Worm (Caenorhabditis elegans) whole organism, young adult: ENCODE measurements around the gene clec-140.
A peak's percentile ranks its signal among the peaks of the same experiment; 100 is the strongest.

Experiments used
- C06A6.2 ChIP-seq: fragments of 200-800 bp; sonication (Bioruptor generic); conservative IDR thresholded peaks from 2 replicates; pipeline ENCODE4 v1.3.6; 2022; ENCODE audit warnings: missing genetic modification characterization, missing compliant biosample characterization
- D2030.7 ChIP-seq: fragments of 200-800 bp; sonication (Bioruptor generic); IDR thresholded peaks from 2 replicates; pipeline ENCODE4 v1.3.6; 2022; ENCODE audit warnings: missing genetic modification reagents, missing genetic modification characterization, missing compliant biosample characterization
- F10E7.11 ChIP-seq: sonication (generic microtip); optimal IDR thresholded peaks from 2 replicates; lab custom pipeline; 2017; ENCODE audit warnings: mild to moderate bottlenecking, missing genetic modification characterization, moderate library complexity, missing compliant biosample characterization
- F49E8.2 ChIP-seq: sonication (generic microtip); optimal IDR thresholded peaks from 3 replicates; lab custom pipeline; 2017; ENCODE audit warnings: missing genetic modification characterization, mild to moderate bottlenecking, missing compliant biosample characterization, antibody characterized with exemption, moderate library complexity; ENCODE audit not compliant: insufficient read depth
- F57A8.1 ChIP-seq: fragments of 200-800 bp; sonication (Bioruptor generic); optimal IDR thresholded peaks from 2 replicates; lab custom pipeline; 2018; ENCODE audit warnings: mild to moderate bottlenecking, missing genetic modification characterization, moderate library complexity, missing compliant biosample characterization
- K11D2.4 ChIP-seq: fragments of 200-800 bp; sonication (Bioruptor generic); IDR thresholded peaks from 2 replicates; pipeline ENCODE4 v1.3.6; 2022; ENCODE audit warnings: missing genetic modification reagents, missing genetic modification characterization, missing compliant biosample characterization
- T07F8.4 ChIP-seq: sonication (generic microtip); optimal IDR thresholded peaks from 2 replicates; lab custom pipeline; 2016; ENCODE audit warnings: mild to moderate bottlenecking, missing genetic modification characterization, moderate library complexity, missing compliant biosample characterization
- Y95B8A.8 ChIP-seq: fragments of 200-800 bp; sonication (Bioruptor generic); IDR thresholded peaks from 2 replicates; pipeline ENCODE4 v1.3.6; 2022; ENCODE audit warnings: missing genetic modification reagents, missing genetic modification characterization, missing compliant biosample characterization
- ZK185.1 ChIP-seq: sonication (generic microtip); optimal IDR thresholded peaks from 2 replicates; lab custom pipeline; 2016; ENCODE audit warnings: mild to moderate bottlenecking, missing genetic modification characterization, missing compliant biosample characterization; ENCODE audit not compliant: poor library complexity, severe bottlenecking
- aptf-2 ChIP-seq: fragments of 200-800 bp; sonication (Bioruptor generic); conservative IDR thresholded peaks from 2 replicates; pipeline ENCODE4 v1.3.6; 2022; ENCODE audit warnings: missing genetic modification reagents, missing genetic modification characterization, missing compliant biosample characterization
- athp-1 ChIP-seq: sonication (generic microtip); optimal IDR thresholded peaks from 2 replicates; lab custom pipeline; 2017; ENCODE audit warnings: mild to moderate bottlenecking, missing genetic modification characterization, missing compliant biosample characterization
- ccch-3 ChIP-seq: fragments of 200-800 bp; sonication (Bioruptor generic); optimal IDR thresholded peaks from 2 replicates; lab custom pipeline; 2018; ENCODE audit warnings: mild to moderate bottlenecking, missing genetic modification characterization, missing compliant biosample characterization
- cebp-1 ChIP-seq, 2 experiments: fragments of 200-800 bp in 1 of 2; sonication (Bioruptor generic) in 1 of 2; sonication (generic microtip) in 1 of 2; IDR thresholded peaks in 1 of 2; optimal IDR thresholded peaks in 1 of 2; 2 replicates each; pipeline versions ENCODE4 v1.3.6 to Lab custom; 2017 to 2022; ENCODE audit warnings: missing compliant biosample characterization in 2 of 2, missing genetic modification characterization in 2 of 2, mild to moderate bottlenecking in 1 of 2, missing genetic modification reagents in 1 of 2, moderate library complexity in 1 of 2
- ceh-100 ChIP-seq: fragments of 200-800 bp; sonication (Bioruptor generic); IDR thresholded peaks from 2 replicates; pipeline ENCODE4 v1.3.6; 2022; ENCODE audit warnings: missing genetic modification reagents, missing genetic modification characterization, missing compliant biosample characterization
- ceh-40 ChIP-seq: fragments of 200-800 bp; sonication (Bioruptor generic); IDR thresholded peaks from 2 replicates; pipeline ENCODE4 v1.3.6; 2022; ENCODE audit warnings: missing genetic modification characterization, missing compliant biosample characterization
- ceh-91 ChIP-seq: fragments of 200-800 bp; sonication (Bioruptor generic); IDR thresholded peaks from 2 replicates; pipeline ENCODE4 v1.3.6; 2022; ENCODE audit warnings: missing genetic modification reagents, missing genetic modification characterization, missing compliant biosample characterization
- chd-7 ChIP-seq: sonication (generic microtip); optimal IDR thresholded peaks from 2 replicates; lab custom pipeline; 2016; ENCODE audit warnings: mild to moderate bottlenecking, missing genetic modification characterization, moderate library complexity, missing compliant biosample characterization
- dox-1 ChIP-seq: fragments of 200-800 bp; sonication (Bioruptor generic); IDR thresholded peaks from 2 replicates; pipeline ENCODE4 v1.3.6; 2022; ENCODE audit warnings: missing genetic modification reagents, missing genetic modification characterization, missing compliant biosample characterization
- dpl-1 ChIP-seq: fragments of 150-350 bp; optimal IDR thresholded peaks from 2 replicates; lab custom pipeline; 2014; ENCODE audit warnings: missing biosample characterization, missing genetic modification reagents, missing genetic modification characterization
- ekl-4 ChIP-seq: fragments of 200-800 bp; sonication (Bioruptor generic); IDR thresholded peaks from 2 replicates; pipeline ENCODE4 v1.3.6; 2022; ENCODE audit warnings: missing genetic modification reagents, missing genetic modification characterization, missing compliant biosample characterization
- fkh-3 ChIP-seq: sonication (generic microtip); optimal IDR thresholded peaks from 2 replicates; lab custom pipeline; 2016; ENCODE audit warnings: mild to moderate bottlenecking, missing genetic modification characterization, missing compliant biosample characterization
- him-1 ChIP-seq: sonication (generic microtip); optimal IDR thresholded peaks from 2 replicates; lab custom pipeline; 2016; ENCODE audit warnings: missing genotype, missing genetic modification reagents, missing genetic modification characterization, missing compliant biosample characterization
- hlh-26 ChIP-seq: fragments of 200-800 bp; sonication (Bioruptor generic); conservative IDR thresholded peaks from 2 replicates; pipeline ENCODE4 v1.3.6; 2022; ENCODE audit warnings: missing genetic modification reagents, missing genetic modification characterization, missing compliant biosample characterization
- hrde-1 ChIP-seq: sonication (generic microtip); optimal IDR thresholded peaks from 2 replicates; lab custom pipeline; 2016; ENCODE audit warnings: missing genetic modification characterization, mild to moderate bottlenecking, missing compliant biosample characterization, moderate library complexity, missing genotype, missing genetic modification reagents, borderline replicate concordance
- madf-3 ChIP-seq: fragments of 200-800 bp; sonication (Bioruptor generic); IDR thresholded peaks from 2 replicates; pipeline ENCODE4 v1.3.6; 2022; ENCODE audit warnings: missing genetic modification reagents, missing genetic modification characterization, missing compliant biosample characterization
- mcd-1 ChIP-seq: fragments of 200-800 bp; sonication (Bioruptor generic); IDR thresholded peaks from 2 replicates; pipeline ENCODE4 v1.3.6; 2022; ENCODE audit warnings: missing genetic modification reagents, missing genetic modification characterization, missing compliant biosample characterization
- mel-28 ChIP-seq: sonication (generic microtip); optimal IDR thresholded peaks from 2 replicates; lab custom pipeline; 2016; ENCODE audit warnings: borderline replicate concordance, mild to moderate bottlenecking, missing genetic modification characterization, missing compliant biosample characterization
- pha-4 ChIP-seq: fragments of 150-350 bp; sonication (generic microtip); optimal IDR thresholded peaks from 2 replicates; lab custom pipeline; 2014; ENCODE audit warnings: missing biosample characterization, missing genetic modification reagents, missing genetic modification characterization
- rec-8 ChIP-seq, 2 experiments: sonication (generic microtip); optimal IDR thresholded peaks; 2 replicates each; lab custom pipeline; 2016; ENCODE audit warnings: mild to moderate bottlenecking in 2 of 2, missing genetic modification characterization in 2 of 2, missing genetic modification reagents in 2 of 2, missing genotype in 2 of 2, missing biosample characterization in 1 of 2, missing compliant biosample characterization in 1 of 2, moderate library complexity in 1 of 2
- snpc-3.4 ChIP-seq: sonication (generic microtip); optimal IDR thresholded peaks from 2 replicates; lab custom pipeline; 2017; ENCODE audit warnings: missing genetic modification characterization, mild to moderate bottlenecking, missing compliant biosample characterization, antibody characterized with exemption, moderate library complexity, missing genotype, missing genetic modification reagents
- snpc-4 ChIP-seq, 5 experiments: fragments of 150-350 bp in 1 of 5; sonication (generic microtip) in 4 of 5; optimal IDR thresholded peaks; 2 replicates each; lab custom pipeline; 2014 to 2018; ENCODE audit warnings: missing genetic modification characterization in 5 of 5, missing biosample characterization in 3 of 5, antibody characterized with exemption in 2 of 5, mild to moderate bottlenecking in 2 of 5, missing compliant biosample characterization in 2 of 5, missing genotype in 2 of 5, moderate library complexity in 2 of 5, missing genetic modification reagents in 1 of 5
- unc-62 ChIP-seq: fragments of 150-350 bp; optimal IDR thresholded peaks from 2 replicates; lab custom pipeline; 2014; ENCODE audit warnings: missing biosample characterization, missing genetic modification reagents, missing genetic modification characterization
- zfh-2 ChIP-seq: fragments of 200-800 bp; sonication (Bioruptor generic); conservative IDR thresholded peaks from 2 replicates; pipeline ENCODE4 v1.3.6; 2022; ENCODE audit warnings: missing genetic modification reagents, missing genetic modification characterization, missing compliant biosample characterization
- ztf-18 ChIP-seq: sonication (generic microtip); optimal IDR thresholded peaks from 2 replicates; lab custom pipeline; 2016; ENCODE audit warnings: missing genotype, mild to moderate bottlenecking, missing genetic modification characterization, missing compliant biosample characterization

Gene clec-140

ce11 chrII:4665359-4665758 lies 7.5 kb upstream of the clec-140 start, which contains the start of gene T05A7.11:
Gene T05A7.11 (minus strand): TSS chrII:4665459.
- TF ChIP-seq mel-28 (no peak), K11D2.4 (no peak), ZK185.1 (tag; lab: Kevin White, UChicago) (no peak), F57A8.1 (GFP tag; lab: Kevin White, UChicago) (no peak), mcd-1 (GFP tag; lab: Robert Waterston, UW) (no peak), C06A6.2 (no peak), F49E8.2 (tag; lab: Kevin White, UChicago) (no peak), hlh-26 (GFP tag; lab: Robert Waterston, UW) (no peak), ceh-40 (GFP tag; lab: Robert Waterston, UW) (no peak), hrde-1 (no peak), athp-1 (tag; lab: Kevin White, UChicago) (no peak), ekl-4 (GFP tag; lab: Robert Waterston, UW) (no peak), cebp-1 (GFP tag; IDR thresholded peaks at IDR 0.05; lab: Robert Waterston, UW) (no peak), cebp-1 (tag; optimal IDR thresholded peaks at IDR 0.05; lab: Kevin White, UChicago) (no peak), D2030.7 (GFP tag; lab: Robert Waterston, UW) (no peak), ztf-18 (tag; lab: Kevin White, UChicago) (no peak), fkh-3 (tag; lab: Kevin White, UChicago) (no peak), rec-8 (tag; optimal IDR thresholded peaks at IDR 0.05; lab: Kevin White, UChicago) (no peak), madf-3 (no peak)

DNA sequence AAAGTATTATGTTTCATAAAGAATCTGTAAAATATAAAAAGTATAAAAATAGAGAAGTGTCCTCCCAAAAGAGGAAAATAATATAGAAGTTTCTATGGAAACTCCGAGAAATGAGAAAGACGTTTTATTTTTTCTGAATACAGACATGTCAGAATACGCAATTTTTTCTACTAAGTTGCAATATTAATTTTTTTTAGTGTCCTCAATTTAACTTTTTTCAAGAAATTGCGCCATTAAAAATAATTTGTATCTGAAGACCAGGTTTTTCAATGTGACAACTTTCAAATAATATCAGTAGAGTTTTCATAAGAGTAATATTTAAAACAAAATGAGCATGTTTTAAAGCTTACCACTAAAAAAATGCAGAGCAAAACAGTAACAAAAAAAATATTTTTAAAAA lies 5.3 kb upstream of the clec-140 start, which contains the start of gene fut-5:
Gene fut-5 (minus strand): TSS at position 101 of the 400 bp plus-strand sequence.
- TF ChIP-seq snpc-4 (GFP tag; optimal IDR thresholded peaks at IDR 0.05; lab: Kevin White, UChicago) (no peak), snpc-4 (tag; optimal IDR thresholded peaks at IDR 0.05; lab: Kevin White, UChicago) (no peak), pha-4 (tag; lab: Kevin White, UChicago) (no peak), F10E7.11 (no peak), aptf-2 (GFP tag; lab: Robert Waterston, UW) (no peak), ceh-40 (GFP tag; lab: Robert Waterston, UW) (no peak)

DNA sequence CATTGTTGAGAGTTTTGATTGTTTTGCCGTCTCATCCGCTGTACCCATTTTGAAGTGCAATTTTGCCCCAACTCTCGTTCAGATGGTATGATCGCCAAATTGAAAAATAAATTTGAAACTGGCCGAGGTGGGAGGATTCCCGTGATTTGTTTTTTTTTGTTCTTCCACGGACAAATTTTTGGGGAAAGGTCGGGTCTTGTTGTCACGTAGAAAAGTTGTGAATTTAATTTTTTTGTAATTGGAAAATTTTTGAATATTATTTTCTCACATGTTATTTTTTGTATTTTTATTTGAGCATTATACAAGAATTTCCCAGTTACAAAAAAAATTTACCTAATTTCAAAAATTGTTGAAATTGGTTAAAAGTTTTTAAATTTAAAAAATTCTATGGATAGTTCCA lies 1.2 kb upstream of the clec-140 start, which contains the start of gene T05A7.6:
Gene T05A7.6 (minus strand): TSS at position 101 of the 400 bp plus-strand sequence.
- no peak for TF ChIP-seq dox-1 (GFP tag; lab: Robert Waterston, UW)
- no peak for TF ChIP-seq chd-7
- no peak for TF ChIP-seq Y95B8A.8 (GFP tag; lab: Robert Waterston, UW)
- no peak for TF ChIP-seq ccch-3 (GFP tag; lab: Kevin White, UChicago)
- no peak for TF ChIP-seq ceh-91 (GFP tag; lab: Robert Waterston, UW)
- TF ChIP-seq ceh-100 (GFP tag; lab: Robert Waterston, UW), result no peak
- no peak for TF ChIP-seq dpl-1
- TF ChIP-seq T07F8.4, result no peak
- TF ChIP-seq snpc-3.4 (tag; lab: Kevin White, UChicago), result no peak
- no peak for TF ChIP-seq unc-62 (GFP tag; lab: Kevin White, UChicago)

DNA sequence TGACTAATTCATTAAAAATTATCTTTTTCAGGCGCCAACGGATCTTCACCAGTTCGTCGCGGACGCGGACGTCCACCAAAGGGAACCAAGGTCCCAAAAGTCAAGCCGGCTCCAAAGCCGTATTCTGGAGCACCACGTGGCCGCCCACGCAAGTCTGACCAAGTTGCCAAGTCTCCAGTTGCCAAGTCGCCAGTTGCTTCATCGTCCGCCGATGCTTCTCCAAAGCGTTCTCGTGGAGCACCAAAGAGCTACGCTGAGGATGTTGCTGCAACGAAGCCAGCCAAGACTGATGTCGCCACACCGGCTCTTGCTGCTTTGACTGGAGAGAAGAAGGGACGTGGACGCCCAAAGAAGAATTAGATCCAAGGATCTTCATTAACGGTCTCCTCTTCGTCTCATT lies 382 bp downstream of the clec-140 start:
- peak; percentile 64 for TF ChIP-seq zfh-2 (GFP tag; lab: Robert Waterston, UW)
- TF ChIP-seq him-1, result no peak
